Worm (Caenorhabditis elegans) whole organism, midembryonic: ENCODE data around the gene xbx-3.
"Not testable (repeated sequence)": the region's sequence is repeated elsewhere in the genome, so short reads cannot be mapped to it uniquely, and the experiment has no call there.

Experiments used
- T22C8.4 ChIP-seq: fragments of 200-800 bp; sonication (Bioruptor generic); IDR thresholded peaks from 2 replicates; pipeline ENCODE4 v1.3.6; 2022; ENCODE audit warnings: missing genetic modification characterization, missing compliant biosample characterization
- cog-1 ChIP-seq: sonication (generic microtip); optimal IDR thresholded peaks from 2 replicates; lab custom pipeline; 2016; ENCODE audit warnings: missing genetic modification characterization, missing compliant biosample characterization
- flt-1 ChIP-seq: fragments of 200-800 bp; sonication (Bioruptor generic); IDR thresholded peaks from 2 replicates; pipeline ENCODE4 v1.3.6; 2022; ENCODE audit warnings: missing genetic modification characterization, missing compliant biosample characterization
- klf-2 ChIP-seq: fragments of 200-800 bp; sonication (Bioruptor generic); conservative IDR thresholded peaks from 2 replicates; pipeline ENCODE4 v1.3.6; 2022; ENCODE audit warnings: missing genetic modification reagents, missing genetic modification characterization, missing compliant biosample characterization
- med-1 ChIP-seq: sonication (generic microtip); optimal IDR thresholded peaks from 2 replicates; lab custom pipeline; 2017; ENCODE audit warnings: missing genetic modification characterization, mild to moderate bottlenecking, missing compliant biosample characterization, antibody characterized with exemption, missing genetic modification reagents; ENCODE audit not compliant: insufficient read depth
- ref-1 ChIP-seq: fragments of 200-800 bp; sonication (Bioruptor generic); conservative IDR thresholded peaks from 2 replicates; pipeline ENCODE4 v1.3.6; 2022; ENCODE audit warnings: missing genetic modification reagents, missing genetic modification characterization, missing compliant biosample characterization
- tab-1 ChIP-seq: fragments of 200-800 bp; sonication (Bioruptor generic); IDR thresholded peaks from 2 replicates; pipeline ENCODE4 v1.3.6; 2022; ENCODE audit warnings: missing genetic modification characterization, missing compliant biosample characterization
- ztf-23 ChIP-seq: fragments of 200-800 bp; sonication (Bioruptor generic); IDR thresholded peaks from 2 replicates; pipeline ENCODE4 v1.3.6; 2022; ENCODE audit warnings: missing genetic modification reagents, missing genetic modification characterization, missing compliant biosample characterization
- ztf-29 ChIP-seq: fragments of 200-800 bp; sonication (Bioruptor generic); IDR thresholded peaks from 2 replicates; pipeline ENCODE4 v1.3.6; 2022; ENCODE audit warnings: missing genetic modification reagents, missing genetic modification characterization, missing compliant biosample characterization

The xbx-3 gene

DNA sequence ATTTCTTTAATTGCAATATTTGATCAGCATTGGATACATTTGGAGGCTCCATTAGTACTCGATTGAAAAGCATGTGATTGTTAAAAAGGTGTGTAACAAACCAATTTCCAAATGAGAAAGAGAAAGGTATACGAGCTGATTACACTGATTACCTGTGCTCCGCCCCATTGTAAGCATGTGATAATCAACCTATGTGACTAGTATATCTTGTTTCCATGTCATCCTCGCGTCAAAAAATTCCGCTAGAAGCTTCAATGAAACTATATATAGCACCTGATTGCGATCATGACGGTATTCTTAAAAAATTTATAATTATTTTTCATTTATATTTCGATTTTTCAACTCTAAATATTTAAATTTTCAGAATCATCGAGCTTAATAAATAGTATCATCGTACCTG lies 5.2 kb upstream of the xbx-3 start, which contains the start of gene M04D8.4:
TSS of gene M04D8.4 (minus strand) at position 101 of the 400 bp plus-strand sequence.
- TF ChIP-seq ztf-29 = no peak
- no peak for TF ChIP-seq T22C8.4
- TF ChIP-seq ref-1 = no peak
- no peak for TF ChIP-seq ztf-23
- TF ChIP-seq med-1 (GFP tag; lab: Kevin White, UChicago) = no peak
- TF ChIP-seq tab-1 (GFP tag; lab: Robert Waterston, UW) = no peak
- TF ChIP-seq flt-1 (GFP tag; lab: Robert Waterston, UW) = no peak
- no peak for TF ChIP-seq cog-1
- no peak for TF ChIP-seq klf-2 (GFP tag; lab: Robert Waterston, UW)

DNA sequence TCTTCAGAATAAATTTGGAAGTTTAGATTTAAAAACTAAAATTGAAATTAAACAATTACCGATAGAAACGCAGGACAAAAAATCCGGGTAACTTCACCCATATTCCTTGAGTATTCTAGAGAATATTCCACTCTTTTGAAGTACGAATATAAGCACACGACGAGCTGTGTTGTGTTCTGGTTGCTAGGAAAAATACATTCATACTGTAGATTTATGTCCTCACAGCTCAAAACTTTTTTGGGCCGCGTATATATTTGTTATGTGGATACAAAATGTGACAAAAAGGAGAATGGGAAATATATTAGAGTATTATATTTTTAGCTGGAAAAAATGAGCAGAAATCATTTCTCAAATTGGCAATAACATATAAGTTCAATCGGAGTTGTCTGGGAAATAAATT lies 2.5 kb upstream of the xbx-3 start, which contains the start of gene M04D8.5:
TSS of gene M04D8.5 (minus strand) at position 101 of the 400 bp plus-strand sequence.
- TF ChIP-seq T22C8.4 (no peak), tab-1 (GFP tag; lab: Robert Waterston, UW) (no peak), med-1 (GFP tag; lab: Kevin White, UChicago) (no peak)

DNA sequence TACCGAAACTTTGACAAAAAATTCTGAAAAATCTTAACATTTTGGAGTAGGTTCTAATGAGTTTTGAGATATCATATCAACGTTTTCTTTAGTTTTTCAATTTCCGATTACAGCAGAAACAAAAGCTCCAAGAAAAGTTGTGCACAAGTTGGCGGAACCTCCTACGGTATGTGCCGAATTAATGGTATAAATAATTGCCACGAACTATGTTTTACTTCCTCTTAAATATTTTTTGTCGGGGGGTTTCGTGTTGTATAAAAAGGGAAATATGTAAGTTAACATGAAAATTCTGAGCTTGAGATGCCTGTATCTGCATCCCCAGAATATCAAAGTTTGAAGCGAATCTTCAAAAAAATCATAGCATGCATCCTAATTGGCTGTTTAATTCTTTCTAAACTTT lies 1.9 kb upstream of the xbx-3 start, which contains the start of gene M04D8.8:
TSS of gene M04D8.8 (plus strand) at position 301 of the 400 bp plus-strand sequence.
- no peak for TF ChIP-seq tab-1 (GFP tag; lab: Robert Waterston, UW)
- no peak for TF ChIP-seq med-1 (GFP tag; lab: Kevin White, UChicago)
- no peak for TF ChIP-seq T22C8.4
- TF ChIP-seq cog-1 = no peak
- no peak for TF ChIP-seq flt-1 (GFP tag; lab: Robert Waterston, UW)
- no peak for TF ChIP-seq klf-2 (GFP tag; lab: Robert Waterston, UW)
- TF ChIP-seq ref-1 = no peak
- TF ChIP-seq ztf-23 = no peak
- TF ChIP-seq ztf-29 = no peak

DNA sequence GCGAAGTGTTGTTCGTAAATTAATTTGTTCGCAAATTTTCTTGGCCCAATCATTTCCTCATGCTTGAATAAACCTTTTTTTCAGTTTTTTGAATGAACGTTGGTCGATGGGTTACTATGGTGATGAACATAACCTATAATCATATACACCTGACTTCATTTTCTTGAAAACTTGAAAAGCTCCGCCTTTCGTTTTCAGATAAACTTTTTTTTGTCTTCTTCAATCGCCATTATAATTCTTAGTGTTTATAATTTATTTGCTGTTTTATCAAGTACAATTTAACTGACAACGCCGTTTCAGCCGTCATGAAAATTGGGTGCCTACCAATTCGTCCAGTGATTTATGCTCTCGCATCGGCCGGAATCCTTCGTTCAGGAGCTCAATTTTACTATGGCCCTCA lies 1.4 kb downstream of the xbx-3 start, which contains the start of gene M04D8.7:
TSS of gene M04D8.7 (plus strand) at position 301 of the 400 bp plus-strand sequence.
- TF ChIP-seq tab-1 (GFP tag; lab: Robert Waterston, UW) (no peak), T22C8.4 (no peak), cog-1 (no peak), med-1 (GFP tag; lab: Kevin White, UChicago) (no peak), ztf-29 (no peak), flt-1 (GFP tag; lab: Robert Waterston, UW) (no peak), klf-2 (GFP tag; lab: Robert Waterston, UW) (no peak), ztf-23 (no peak), ref-1 (no peak)

DNA sequence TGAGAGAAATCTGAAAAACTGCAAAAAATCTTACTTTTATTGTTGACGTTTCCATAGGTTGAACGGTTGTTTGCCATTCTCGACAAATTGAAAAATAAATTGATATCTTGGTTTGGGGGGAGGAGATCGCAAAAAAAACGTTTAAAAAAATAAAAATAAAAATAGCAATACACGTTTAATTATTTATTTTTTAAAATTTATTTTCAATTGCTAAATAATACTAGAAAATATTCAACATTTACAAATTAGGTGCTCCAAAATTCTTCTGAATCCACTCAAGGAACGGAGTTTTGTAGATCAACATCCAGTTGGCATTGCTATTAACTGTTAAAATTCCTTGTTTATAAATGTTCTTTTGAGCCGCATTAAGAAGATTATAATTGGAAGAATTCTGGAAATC lies 4.3 kb downstream of the xbx-3 start, which contains the start of gene T16G12.7:
TSS of gene T16G12.7 (minus strand) at position 101 of the 400 bp plus-strand sequence.
- TF ChIP-seq ref-1 = no peak
- TF ChIP-seq T22C8.4 = no peak
- TF ChIP-seq tab-1 (GFP tag; lab: Robert Waterston, UW) = no peak
- TF ChIP-seq med-1 (GFP tag; lab: Kevin White, UChicago) = no peak
- no peak for TF ChIP-seq ztf-23
- TF ChIP-seq flt-1 (GFP tag; lab: Robert Waterston, UW) = no peak

DNA sequence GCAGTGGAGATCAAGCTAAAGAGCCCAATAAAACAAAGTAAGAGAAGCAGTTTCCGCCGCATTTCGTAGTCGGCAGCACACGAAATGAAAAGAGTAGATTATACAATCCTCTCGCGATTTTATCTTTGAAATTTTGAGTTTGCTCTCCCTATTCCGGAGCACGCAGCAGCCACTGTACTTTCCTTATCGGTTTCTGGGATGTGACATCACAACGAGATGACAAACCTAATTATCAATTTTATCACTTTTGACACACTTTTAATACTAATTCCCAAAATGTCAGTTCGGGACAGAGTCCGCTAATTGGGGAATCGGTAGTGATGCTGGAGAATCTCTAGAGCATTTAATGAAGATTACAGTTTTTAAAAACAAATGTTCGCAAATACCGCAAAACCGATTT lies 13.9 kb downstream of the xbx-3 start, which contains the start of gene T16G12.1:
TSS of gene T16G12.1 (minus strand) at position 176 of the 400 bp plus-strand sequence.
- no peak for TF ChIP-seq ztf-29
- TF ChIP-seq med-1 (GFP tag; lab: Kevin White, UChicago) = no peak
- TF ChIP-seq T22C8.4 = no peak

DNA sequence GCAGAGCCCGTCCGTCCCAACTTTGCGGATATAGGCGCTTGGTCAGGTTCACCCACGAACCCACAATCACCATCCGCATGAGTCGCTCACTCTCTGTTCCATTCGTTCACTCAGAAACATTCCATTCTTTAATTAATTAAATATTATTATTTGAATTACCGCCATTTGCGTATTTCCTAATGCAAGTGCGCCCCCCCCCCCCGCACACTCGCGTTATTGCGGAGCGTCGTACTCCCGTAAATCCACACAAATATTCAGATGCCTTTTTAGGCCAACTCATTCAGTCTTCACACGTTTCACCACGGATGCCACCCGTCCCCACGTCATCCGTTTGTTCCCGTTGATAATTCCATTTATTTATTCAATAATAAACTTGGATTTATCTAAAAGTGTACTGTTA lies 14.6 kb downstream of the xbx-3 start, which contains the start of gene T16G12.3:
TSS of gene T16G12.3 (plus strand) at position 301 of the 400 bp plus-strand sequence.
- TF ChIP-seq T22C8.4, cog-1, ref-1: not testable (repeated sequence)

DNA sequence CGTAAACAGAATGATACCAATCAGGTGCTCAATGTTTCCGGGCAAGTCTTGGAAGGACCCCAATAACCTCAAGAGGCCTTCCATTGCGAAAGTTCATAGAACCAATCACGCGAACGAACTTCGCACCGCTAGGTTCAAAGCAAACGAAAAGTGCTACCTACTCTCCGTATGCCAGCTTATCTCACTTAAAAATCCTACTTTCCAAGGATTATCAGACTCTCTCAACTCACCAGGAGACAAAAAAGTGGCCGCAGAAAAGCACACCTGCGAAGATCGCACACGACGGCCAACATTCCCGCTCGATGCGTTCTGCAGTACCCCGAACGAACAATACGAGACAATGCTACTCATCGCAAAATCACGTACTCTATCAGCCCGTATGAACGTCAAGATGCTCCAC lies 17.6 kb downstream of the xbx-3 start, which contains the start of gene T16G12.12:
TSS of gene T16G12.12 (plus strand) at position 301 of the 400 bp plus-strand sequence.
- not testable (repeated sequence) for TF ChIP-seq klf-2 (GFP tag; lab: Robert Waterston, UW); ref-1; ztf-29

DNA sequence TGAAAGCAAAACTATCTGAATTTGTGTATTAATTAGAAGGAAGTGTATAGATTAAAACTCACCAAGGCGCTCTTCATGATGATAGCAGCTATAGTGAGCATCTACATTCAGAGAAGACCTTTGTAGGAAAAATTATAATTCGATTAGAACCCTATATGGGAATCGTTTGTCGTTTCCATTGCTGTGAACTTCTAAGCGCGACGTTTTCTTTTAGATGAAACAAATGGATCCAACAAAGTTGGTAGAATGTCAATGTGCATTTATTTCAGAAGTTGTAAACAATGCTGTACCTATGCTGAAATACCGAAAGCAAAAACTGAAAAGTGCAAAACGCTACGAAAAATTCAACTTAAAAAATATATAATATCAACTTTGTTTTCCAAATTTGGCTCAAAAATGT lies 20.3 kb downstream of the xbx-3 start, which contains the start of gene T16G12.10:
TSS of gene T16G12.10 (minus strand) at position 101 of the 400 bp plus-strand sequence.
- TF ChIP-seq T22C8.4 (no peak), ztf-29 (no peak)

DNA sequence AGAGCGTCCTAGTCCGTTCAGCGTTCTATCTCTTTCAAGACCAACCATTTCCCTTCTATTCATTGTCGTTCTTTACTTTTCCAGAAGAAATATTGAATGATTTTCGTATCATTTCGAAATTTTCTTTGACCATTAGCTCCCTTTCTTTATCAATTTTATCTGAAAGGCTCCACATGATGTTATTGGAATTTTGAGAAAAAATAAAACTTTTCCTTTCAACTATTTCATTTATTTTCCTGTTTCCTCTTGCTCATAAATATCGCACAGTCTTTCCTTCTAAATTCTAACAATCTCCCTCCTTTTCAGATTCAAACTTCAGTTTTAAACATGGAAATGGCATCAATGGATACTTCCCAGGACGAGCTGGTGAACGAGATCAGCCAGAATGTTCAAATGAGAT lies 21.8 kb downstream of the xbx-3 start, which contains the start of gene T16G12.4:
TSS of gene T16G12.4 (plus strand) at position 301 of the 400 bp plus-strand sequence.
- TF ChIP-seq T22C8.4 = no peak
- no peak for TF ChIP-seq cog-1
- TF ChIP-seq ref-1 = no peak
- no peak for TF ChIP-seq ztf-23
- no peak for TF ChIP-seq flt-1 (GFP tag; lab: Robert Waterston, UW)
- TF ChIP-seq ztf-29 = no peak
- no peak for TF ChIP-seq klf-2 (GFP tag; lab: Robert Waterston, UW)
- TF ChIP-seq med-1 (GFP tag; lab: Kevin White, UChicago) = no peak
- TF ChIP-seq tab-1 (GFP tag; lab: Robert Waterston, UW) = no peak

DNA sequence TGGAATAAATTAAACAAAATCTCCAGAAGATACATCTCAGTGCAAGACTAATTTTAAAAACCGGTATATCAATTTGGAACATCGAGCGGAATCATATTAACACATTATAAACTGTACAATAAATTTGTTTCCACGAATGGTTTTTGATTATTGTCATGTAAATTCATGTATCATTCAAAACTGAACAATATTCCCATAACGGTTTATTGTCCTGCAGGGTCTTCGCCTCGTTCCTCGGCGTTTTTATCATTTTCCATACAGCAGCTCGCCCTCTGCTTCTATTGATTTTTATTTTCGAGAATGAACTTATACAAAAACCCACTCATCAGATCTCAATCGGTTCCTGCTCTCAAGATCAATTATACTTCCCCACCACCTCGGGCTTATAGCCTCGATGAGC lies 23.3 kb downstream of the xbx-3 start, which contains the start of gene T16G12.8:
TSS of gene T16G12.8 (plus strand) at position 301 of the 400 bp plus-strand sequence.
- no peak for TF ChIP-seq tab-1 (GFP tag; lab: Robert Waterston, UW)
- no peak for TF ChIP-seq T22C8.4
- no peak for TF ChIP-seq ztf-23
- TF ChIP-seq ref-1 = no peak
- TF ChIP-seq flt-1 (GFP tag; lab: Robert Waterston, UW) = no peak
- TF ChIP-seq med-1 (GFP tag; lab: Kevin White, UChicago) = no peak
- TF ChIP-seq ztf-29 = no peak
- no peak for TF ChIP-seq klf-2 (GFP tag; lab: Robert Waterston, UW)
- TF ChIP-seq cog-1 = no peak
